Fruit fly (Drosophila melanogaster) whole organism, prepupa: Measurements from ENCODE around the gene msi.

Source experiments
- CG11294 ChIP-seq: fragments of 200-800 bp; sonication (Bioruptor generic); IDR thresholded peaks from 2 replicates; pipeline ENCODE4 v1.3.6; 2022; ENCODE audit warnings: missing biosample characterization, missing genetic modification characterization
- CG34406 ChIP-seq: fragments of 200-800 bp; sonication (Bioruptor generic); optimal IDR thresholded peaks from 3 replicates; lab custom pipeline; 2016; ENCODE audit warnings: missing biosample characterization, missing genetic modification characterization
- CG8632 ChIP-seq: fragments of 200-800 bp; sonication (Bioruptor generic); optimal IDR thresholded peaks from 3 replicates; lab custom pipeline; 2016; ENCODE audit warnings: missing biosample characterization, missing genetic modification characterization
- Eip93F ChIP-seq: fragments of 200-800 bp; sonication (Bioruptor generic); optimal IDR thresholded peaks from 2 replicates; lab custom pipeline; 2016; ENCODE audit warnings: missing biosample characterization, mild to moderate bottlenecking, missing genetic modification characterization
- Ets96B ChIP-seq: fragments of 200-800 bp; optimal IDR thresholded peaks from 2 replicates; lab custom pipeline; 2019; ENCODE audit warnings: missing biosample characterization, mild to moderate bottlenecking, missing genetic modification characterization, moderate library complexity
- Gug ChIP-seq: fragments of 200-800 bp; sonication (Bioruptor generic); IDR thresholded peaks from 2 replicates; pipeline ENCODE4 v1.3.6; 2022; ENCODE audit warnings: missing biosample characterization, missing genetic modification characterization
- Hr4 ChIP-seq: fragments of 200-800 bp; sonication (Bioruptor generic); optimal IDR thresholded peaks from 3 replicates; lab custom pipeline; 2016; ENCODE audit warnings: missing biosample characterization, missing genetic modification characterization
- achi ChIP-seq: fragments of 200-800 bp; sonication (Bioruptor generic); optimal IDR thresholded peaks from 3 replicates; lab custom pipeline; 2016; ENCODE audit warnings: missing biosample characterization, missing genetic modification characterization
- svp ChIP-seq: fragments of 200-800 bp; sonication (Bioruptor generic); peaks from one replicate; lab custom pipeline; 2016; ENCODE audit warnings: missing biosample characterization, missing genetic modification characterization

dm6 chr3R:25490375-25490774 lies 25.5 kb upstream of the msi start:
- TF ChIP-seq CG8632 (GFP tag; lab: Kevin White, UChicago): no peak
- peak; percentile 68 for TF ChIP-seq Gug
- TF ChIP-seq Hr4 (GFP tag; lab: Kevin White, UChicago): peak; percentile 89
- peak; percentile 11 for TF ChIP-seq Eip93F (GFP tag; lab: Kevin White, UChicago)
- TF ChIP-seq svp: peak; percentile 62
- TF ChIP-seq Ets96B (tag; lab: Kevin White, UChicago): peak; percentile 17
- peak; percentile 63 for TF ChIP-seq CG11294 (GFP tag; lab: Robert Waterston, UW)
- TF ChIP-seq achi (GFP tag; lab: Kevin White, UChicago): peak; percentile 34
- peak; percentile 29 for TF ChIP-seq CG34406 (GFP tag; lab: Kevin White, UChicago)
